Fruit fly (Drosophila melanogaster) whole organism, larva: ENCODE results near the gene CG11158.

Experiments used
- noc ChIP-seq: fragments of 200-800 bp; sonication (Bioruptor generic); optimal IDR thresholded peaks from 3 replicates; lab custom pipeline; 2019; ENCODE audit warnings: missing biosample characterization, mild to moderate bottlenecking, missing genetic modification characterization, moderate library complexity

Gene CG11158

DNA sequence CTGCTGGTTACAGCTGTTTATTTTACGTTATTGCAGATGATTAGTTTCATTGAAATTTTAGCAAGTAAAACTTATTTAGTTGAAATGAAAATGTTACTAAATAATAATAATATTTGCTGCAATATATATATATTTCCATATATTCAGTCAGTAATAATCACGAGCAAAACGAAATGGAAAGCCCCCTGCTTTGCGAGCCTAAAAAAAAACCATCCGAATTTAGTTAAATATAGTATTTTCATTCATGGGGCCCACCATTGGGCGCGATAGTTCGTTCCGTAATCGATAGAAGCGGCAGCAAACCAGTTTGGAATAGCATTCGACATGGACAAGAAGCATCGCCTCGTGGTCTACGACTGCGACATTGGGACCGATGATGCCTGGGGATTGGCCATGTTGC lies at the start of gene CG11158:
Gene CG11158 (plus strand): TSS at position 301 of the 400 bp plus-strand sequence.
- TF ChIP-seq noc (tag; lab: Kevin White, UChicago), result no peak

- no peak for TF ChIP-seq noc (tag; lab: Kevin White, UChicago)
Measured at dm6 chrX:13633298-13633891, 49.4 kb upstream of the CG11158 start.

- TF ChIP-seq noc (tag; lab: Kevin White, UChicago), result peak; percentile 91
Measured at dm6 chrX:13634254-13634999, 48.3 kb upstream of the CG11158 start.

- no peak for TF ChIP-seq noc (tag; lab: Kevin White, UChicago)
Measured at dm6 chrX:13635000-13635368, 47.8 kb upstream of the CG11158 start.

- TF ChIP-seq noc (tag; lab: Kevin White, UChicago), result peak; percentile 57
Measured at dm6 chrX:13636810-13637209, 45.9 kb upstream of the CG11158 start.

dm6 chrX:13637588-13637987 lies 45.2 kb upstream of the CG11158 start:
- TF ChIP-seq noc (tag; lab: Kevin White, UChicago), result no peak

DNA sequence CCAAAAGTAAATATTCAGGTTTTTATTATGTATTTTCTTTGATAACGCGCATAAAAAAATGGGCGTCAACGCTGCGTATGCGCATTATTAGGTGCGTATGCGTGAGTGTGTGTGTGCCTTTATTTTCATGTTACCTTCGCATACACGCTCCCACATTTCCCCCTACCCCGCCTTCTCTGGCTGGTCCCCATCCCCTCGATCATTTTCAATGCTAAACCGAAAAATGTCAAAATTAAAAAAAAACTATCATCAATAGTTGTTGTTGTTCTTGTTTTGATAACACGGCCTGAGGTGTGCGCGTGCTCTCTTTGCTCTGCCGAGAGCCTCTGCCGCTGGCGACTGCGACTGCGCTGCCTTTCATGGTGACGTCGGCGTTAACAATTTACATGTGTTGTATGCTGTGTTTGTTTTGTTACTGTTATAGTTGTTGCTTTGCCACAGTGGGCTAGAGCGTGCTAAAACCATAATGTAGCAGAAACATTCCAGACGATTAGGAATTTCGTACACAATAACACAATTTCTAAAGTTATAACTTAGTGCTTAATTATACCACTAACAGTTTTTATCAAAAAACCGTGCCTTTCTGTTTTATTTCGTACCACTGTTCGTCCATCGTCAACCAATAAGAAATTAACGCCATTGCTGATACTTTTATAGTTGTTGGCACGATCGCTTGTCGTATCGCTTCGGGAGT lies 42.6 kb upstream of the CG11158 start:
- peak; percentile 95 for TF ChIP-seq noc (tag; lab: Kevin White, UChicago)

dm6 chrX:13640692-13641011 lies 42.1 kb upstream of the CG11158 start:
- TF ChIP-seq noc (tag; lab: Kevin White, UChicago), result no peak

DNA sequence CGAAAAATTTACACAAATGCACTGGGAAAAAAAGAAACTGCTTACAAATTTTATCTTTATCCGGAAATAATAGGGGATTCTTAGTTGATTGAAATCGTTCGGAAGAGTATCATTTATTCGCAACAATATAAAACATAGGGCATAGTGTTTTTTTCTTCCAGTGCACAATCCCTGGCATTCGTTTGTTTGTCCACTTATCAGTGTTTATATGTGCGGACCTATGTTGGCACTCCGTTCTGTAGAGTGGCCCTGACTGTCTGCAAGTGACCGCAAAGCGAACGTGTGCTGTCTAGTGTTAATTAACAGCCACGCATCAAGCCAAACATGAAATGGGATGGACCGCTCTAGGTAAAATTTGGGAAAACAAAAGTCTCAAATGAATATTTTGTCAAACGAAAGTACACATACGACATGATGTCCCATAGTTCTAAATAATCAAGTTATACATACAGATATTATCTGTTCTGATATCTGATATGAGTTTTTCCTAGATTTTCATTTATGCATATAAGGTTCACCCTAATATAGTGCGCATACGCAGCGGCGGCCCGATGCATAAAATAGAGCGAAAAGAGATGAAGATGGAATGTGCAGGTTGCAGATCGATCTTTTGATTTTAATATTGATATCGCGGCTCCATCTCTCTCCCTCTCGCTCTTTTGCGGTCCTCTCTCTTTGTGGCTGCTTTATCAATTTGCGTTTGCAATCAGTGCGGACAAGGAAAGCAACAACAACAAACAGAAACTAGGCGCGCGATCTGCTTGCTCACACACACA lies 41.4 kb upstream of the CG11158 start:
- TF ChIP-seq noc (tag; lab: Kevin White, UChicago), result peak; percentile 93

dm6 chrX:13641891-13642617 lies 40.7 kb upstream of the CG11158 start:
- TF ChIP-seq noc (tag; lab: Kevin White, UChicago), result no peak

dm6 chrX:13643961-13644360 lies 38.8 kb upstream of the CG11158 start:
- no peak for TF ChIP-seq noc (tag; lab: Kevin White, UChicago)

DNA sequence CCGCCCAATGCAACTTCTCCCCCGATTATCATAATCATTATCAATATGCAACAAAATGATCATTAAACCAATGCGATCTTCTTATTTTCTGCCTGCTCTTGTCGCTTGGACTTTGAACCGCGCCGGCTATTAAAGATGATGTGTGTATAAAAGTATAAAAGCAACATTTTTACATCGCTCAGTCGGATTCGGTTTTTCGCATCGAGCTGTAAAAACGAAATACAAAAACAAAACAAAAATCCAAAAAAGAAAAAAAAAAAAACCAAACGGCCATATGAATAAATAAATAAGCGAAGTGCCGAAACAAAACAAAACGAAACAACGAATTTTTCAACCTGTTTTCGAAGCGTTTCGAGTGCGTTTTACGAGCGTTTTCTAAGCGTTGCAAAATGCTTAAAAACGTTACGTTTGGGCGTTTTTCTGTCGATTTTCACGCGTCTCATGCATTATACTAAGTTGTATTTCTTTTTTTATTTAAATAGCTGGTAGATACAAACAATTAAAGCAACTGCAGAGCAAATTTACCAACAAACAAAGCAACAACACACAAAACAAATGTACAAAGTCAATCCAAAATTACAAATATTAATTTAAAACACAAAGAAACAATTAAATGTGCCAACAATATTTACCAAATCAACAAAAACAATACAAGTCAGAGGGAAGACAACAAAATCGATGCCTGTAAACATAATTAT lies 37.9 kb upstream of the CG11158 start:
- no peak for TF ChIP-seq noc (tag; lab: Kevin White, UChicago)

dm6 chrX:13646175-13646574 lies 36.6 kb upstream of the CG11158 start:
- TF ChIP-seq noc (tag; lab: Kevin White, UChicago), result no peak

DNA sequence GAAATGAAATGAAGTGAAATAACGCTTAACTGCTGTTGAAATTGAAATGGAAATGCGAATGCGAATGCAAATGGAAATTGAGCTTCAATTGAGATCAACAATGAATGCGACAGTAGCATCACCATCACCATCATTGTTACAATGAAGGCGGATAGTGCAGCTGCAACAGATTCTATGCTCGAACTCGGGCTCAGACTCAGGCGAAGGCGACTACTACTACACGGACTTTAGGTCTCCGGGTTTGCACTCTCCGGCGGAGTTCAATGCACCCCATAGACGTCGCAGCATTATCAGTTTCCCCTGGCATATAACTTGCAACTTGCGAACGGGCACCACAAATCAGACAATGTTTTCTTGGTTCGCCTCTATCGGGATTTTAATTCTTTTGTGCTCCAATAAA lies 33.9 kb upstream of the CG11158 start:
- no peak for TF ChIP-seq noc (tag; lab: Kevin White, UChicago)

- TF ChIP-seq noc (tag; lab: Kevin White, UChicago), result no peak
Measured at dm6 chrX:13649801-13650200, 33.0 kb upstream of the CG11158 start.
